Fruit fly (Drosophila melanogaster): Measurements from ENCODE around the gene cal1.
A peak's percentile ranks its signal among the peaks of the same experiment; 100 is the strongest.

The cal1 gene

DNA sequence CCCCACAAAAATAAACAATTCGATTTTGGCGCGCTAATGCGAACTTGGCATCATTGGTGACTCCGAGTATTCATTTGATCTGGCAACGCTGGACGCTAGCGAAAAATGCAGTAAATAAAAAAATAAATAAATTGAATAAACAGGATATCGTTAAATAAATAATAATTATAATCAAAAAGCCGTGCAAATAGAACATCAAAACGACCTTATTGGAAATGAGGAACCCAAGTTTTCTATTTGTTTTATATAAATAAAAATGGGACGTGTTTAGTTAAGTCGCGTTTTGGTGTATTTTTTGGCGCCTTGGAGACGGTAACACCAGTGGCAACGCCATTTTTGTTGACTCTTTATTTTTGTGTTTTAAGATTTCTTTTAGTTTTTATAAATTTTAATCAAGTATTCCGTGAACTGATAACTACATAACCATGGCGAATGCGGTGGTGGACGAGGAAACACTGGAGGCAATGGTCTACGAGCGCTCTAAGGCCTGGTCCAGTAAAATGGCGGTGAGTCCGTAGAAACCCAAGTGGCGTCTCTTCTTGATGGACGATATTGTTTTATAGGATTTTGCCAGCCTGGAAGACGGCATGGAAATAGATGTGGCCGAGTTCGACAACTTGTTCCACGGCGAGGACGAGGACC, at the start of gene cal1 (continued):
- TF ChIP-seq CG8924 (tag; optimal IDR thresholded peaks at IDR 0.05) (peak; percentile 19), Abd-B (GFP tag; optimal IDR thresholded peaks at IDR 0.05) (peak; percentile 33)

dm6 chr3R:17039993-17040807, 47.9 kb upstream of the cal1 start, which contains the start of the genes CG18213 and Trm7-32:
Gene CG18213 (minus strand): TSS chr3R:17040203.
Gene Trm7-32 (plus strand): TSS chr3R:17040682.
- TF ChIP-seq stwl (tag; optimal IDR thresholded peaks at IDR 0.05): peak; percentile 17
- no peak for TF ChIP-seq D19B (GFP tag; optimal IDR thresholded peaks at IDR 0.05)
- peak; percentile 71 for TF ChIP-seq CG34224 (GFP tag; IDR thresholded peaks at IDR 0.05; ENCODE audit: partially characterized antibody)
- TF ChIP-seq lilli (GFP tag; optimal IDR thresholded peaks at IDR 0.05): peak; percentile 32
- TF ChIP-seq Sox100B (GFP tag; optimal IDR thresholded peaks at IDR 0.05): peak; percentile 1
- no peak for TF ChIP-seq CG31441 (GFP tag; IDR thresholded peaks at IDR 0.05)
- no peak for TF ChIP-seq maf-S (GFP tag; optimal IDR thresholded peaks at IDR 0.05)
- TF ChIP-seq CG15601 (tag; optimal IDR thresholded peaks at IDR 0.05): no peak
- peak; percentile 86 for TF ChIP-seq CG13287 (GFP tag; IDR thresholded peaks at IDR 0.05; ENCODE audit: partially characterized antibody)
- no peak for TF ChIP-seq CG17385 (GFP tag; optimal IDR thresholded peaks at IDR 0.05)
- TF ChIP-seq CG14710 (tag; optimal IDR thresholded peaks at IDR 0.05): peak; percentile 48
- peak; percentile 69 for TF ChIP-seq zen2 (GFP tag; IDR thresholded peaks at IDR 0.05; ENCODE audit: partially characterized antibody)
- no peak for TF ChIP-seq CG11560 (tag; IDR thresholded peaks at IDR 0.05)
- no peak for TF ChIP-seq CG2712 (tag; optimal IDR thresholded peaks at IDR 0.05)
- peak; percentile 76 for TF ChIP-seq Doc3 (GFP tag; IDR thresholded peaks at IDR 0.05; ENCODE audit: partially characterized antibody)
- TF ChIP-seq ind (GFP tag; optimal IDR thresholded peaks at IDR 0.05): peak; percentile 3
- no peak for TF ChIP-seq CG14050 (GFP tag; IDR thresholded peaks at IDR 0.05)
- TF ChIP-seq CG13775 (GFP tag; optimal IDR thresholded peaks at IDR 0.05): peak; percentile 17
- peak; percentile 18 for TF ChIP-seq CG13624 (GFP tag; optimal IDR thresholded peaks at IDR 0.05)
- TF ChIP-seq CG7963 (GFP tag; IDR thresholded peaks at IDR 0.05; ENCODE audit: partially characterized antibody): peak; percentile 68; the same call in 1 of the 3 replicates
- TF ChIP-seq CG2116 (GFP tag; optimal IDR thresholded peaks at IDR 0.05): peak; percentile 59
- TF ChIP-seq Six4 (GFP tag; optimal IDR thresholded peaks at IDR 0.05): no peak
- peak; percentile 36; the same call in 1 of the 2 replicates for TF ChIP-seq nerfin-2 (GFP tag; IDR thresholded peaks at IDR 0.05; ENCODE audit: partially characterized antibody)
- peak; percentile 89 for TF ChIP-seq row (GFP tag; IDR thresholded peaks at IDR 0.05)
- TF ChIP-seq CoRest (tag; optimal IDR thresholded peaks at IDR 0.05): peak; percentile 47
- TF ChIP-seq Myb (GFP tag; optimal IDR thresholded peaks at IDR 0.05): peak; percentile 12
- TF ChIP-seq HmgZ (tag; optimal IDR thresholded peaks at IDR 0.05): peak; percentile 27
- TF ChIP-seq gfzf (GFP tag; optimal IDR thresholded peaks at IDR 0.05): peak; percentile 62
- TF ChIP-seq CG6254 (GFP tag; optimal IDR thresholded peaks at IDR 0.05): peak; percentile 6
- no peak for TF ChIP-seq CG18476 (GFP tag; optimal IDR thresholded peaks at IDR 0.05)
- TF ChIP-seq ranshi (GFP tag; IDR thresholded peaks at IDR 0.05): 0 out of 2 replicates have a peak, but pooled peaks have one; percentile 10
- peak; percentile 18 for TF ChIP-seq tin (GFP tag; optimal IDR thresholded peaks at IDR 0.05)
- TF ChIP-seq CG10366 (GFP tag; IDR thresholded peaks at IDR 0.05): 0 out of 2 replicates have a peak, but pooled peaks have one; percentile 12
- TF ChIP-seq slbo (GFP tag; IDR thresholded peaks at IDR 0.05): peak; percentile 60; the same call in 1 of the 2 replicates
- TF ChIP-seq ab (GFP tag; optimal IDR thresholded peaks at IDR 0.05): no peak
- TF ChIP-seq eyg (GFP tag; optimal IDR thresholded peaks at IDR 0.05): no peak
- no peak for TF ChIP-seq BtbVII (GFP tag; optimal IDR thresholded peaks at IDR 0.05)
- TF ChIP-seq CG3995 (GFP tag; optimal IDR thresholded peaks at IDR 0.05): peak; percentile 12
- TF ChIP-seq Scr (GFP tag; IDR thresholded peaks at IDR 0.05; ENCODE audit: partially characterized antibody): peak; percentile 87
- peak; percentile 78 for TF ChIP-seq BEAF-32 (GFP tag; optimal IDR thresholded peaks at IDR 0.05)
- peak; percentile 72 for TF ChIP-seq hbn (GFP tag; IDR thresholded peaks at IDR 0.05; ENCODE audit: partially characterized antibody)
- peak; percentile 87; the same call in 2 of the 3 replicates for TF ChIP-seq Opbp (GFP tag; IDR thresholded peaks at IDR 0.05; ENCODE audit: partially characterized antibody)

All from whole organism, embryonic.